Fruit fly (Drosophila melanogaster) whole organism, embryonic: ENCODE results near the gene CG18858.

Source experiments
- Asciz ChIP-seq: fragments of 200-800 bp; sonication (Bioruptor generic); optimal IDR thresholded peaks from 2 replicates; lab custom pipeline; 2017; ENCODE audit warnings: missing biosample characterization, mild to moderate bottlenecking, missing genetic modification characterization, missing genetic modification reagents
- CG10366 ChIP-seq: fragments of 200-800 bp; sonication (Bioruptor generic); IDR thresholded peaks from 2 replicates; pipeline ENCODE4 v1.3.6; 2022; ENCODE audit warnings: missing biosample characterization, missing genetic modification characterization
- CG12744 ChIP-seq: fragments of 200-800 bp; sonication (Bioruptor generic); optimal IDR thresholded peaks from 2 replicates; lab custom pipeline; 2016; ENCODE audit warnings: missing biosample characterization, missing genetic modification characterization
- CG14441 ChIP-seq: fragments of 200-800 bp; sonication (Bioruptor generic); IDR thresholded peaks from 2 replicates; pipeline ENCODE4 v1.3.6; 2022; ENCODE audit warnings: missing biosample characterization, missing genetic modification characterization
- CG14710 ChIP-seq: fragments of 200-800 bp; sonication (Bioruptor generic); optimal IDR thresholded peaks from 3 replicates; lab custom pipeline; 2019; ENCODE audit warnings: missing biosample characterization, mild to moderate bottlenecking, missing genetic modification characterization, moderate library complexity
- CG15073 ChIP-seq: fragments of 200-800 bp; sonication (Bioruptor generic); optimal IDR thresholded peaks from 2 replicates; lab custom pipeline; 2016; ENCODE audit warnings: missing biosample characterization, missing genetic modification characterization
- CG17912 ChIP-seq: fragments of 200-800 bp; sonication (Bioruptor generic); optimal IDR thresholded peaks from 2 replicates; lab custom pipeline; 2018; ENCODE audit warnings: missing biosample characterization, mild to moderate bottlenecking, missing genetic modification characterization
- CG2875 ChIP-seq: fragments of 200-800 bp; sonication (Bioruptor generic); optimal IDR thresholded peaks from 2 replicates; lab custom pipeline; 2017; ENCODE audit warnings: missing biosample characterization, mild to moderate bottlenecking, missing genetic modification characterization, missing genetic modification reagents
- CG2889 ChIP-seq: fragments of 200-800 bp; sonication (Bioruptor generic); IDR thresholded peaks from 3 replicates; pipeline ENCODE4 v1.3.6; 2022; ENCODE audit warnings: missing biosample characterization, missing genetic modification characterization
- CG34422 ChIP-seq: fragments of 200-800 bp; sonication (Bioruptor generic); IDR thresholded peaks from 3 replicates; pipeline ENCODE4 v1.3.6; 2022; ENCODE audit warnings: missing biosample characterization, missing genetic modification characterization
- CG5180 ChIP-seq: fragments of 200-800 bp; sonication (Bioruptor generic); optimal IDR thresholded peaks from 3 replicates; lab custom pipeline; 2017; ENCODE audit warnings: missing biosample characterization, missing genetic modification characterization, mild to moderate bottlenecking, moderate library complexity, missing genetic modification reagents
- CG6272 ChIP-seq: fragments of 200-800 bp; sonication (Bioruptor generic); IDR thresholded peaks from 2 replicates; pipeline ENCODE4 v1.3.6; 2022; ENCODE audit warnings: missing biosample characterization, missing genetic modification characterization
- CG6854 ChIP-seq: fragments of 200-800 bp; sonication (Bioruptor generic); optimal IDR thresholded peaks from 3 replicates; lab custom pipeline; 2017; ENCODE audit warnings: missing biosample characterization, mild to moderate bottlenecking, missing genetic modification characterization
- CG7786 ChIP-seq: fragments of 200-800 bp; sonication (Bioruptor generic); optimal IDR thresholded peaks from 2 replicates; lab custom pipeline; 2016; ENCODE audit warnings: missing biosample characterization, missing genetic modification characterization
- CG8281 ChIP-seq: fragments of 200-800 bp; sonication (Bioruptor generic); optimal IDR thresholded peaks from 2 replicates; lab custom pipeline; 2018; ENCODE audit warnings: missing biosample characterization, mild to moderate bottlenecking, missing genetic modification characterization, moderate library complexity
- CG9609 ChIP-seq: fragments of 200-800 bp; sonication (Bioruptor generic); optimal IDR thresholded peaks from 3 replicates; lab custom pipeline; 2016; ENCODE audit warnings: missing biosample characterization, missing genetic modification characterization
- CG9817 ChIP-seq: fragments of 200-800 bp; sonication (Bioruptor generic); optimal IDR thresholded peaks from 2 replicates; lab custom pipeline; 2018; ENCODE audit warnings: missing biosample characterization, mild to moderate bottlenecking, missing genetic modification characterization, moderate library complexity
- CTCF ChIP-seq: fragments of 200-800 bp; sonication (Bioruptor generic); optimal IDR thresholded peaks from 2 replicates; lab custom pipeline; 2017; ENCODE audit warnings: missing biosample characterization, mild to moderate bottlenecking, missing genetic modification characterization, moderate library complexity
- E2f1 ChIP-seq: fragments of 200-800 bp; sonication (Bioruptor generic); IDR thresholded peaks from 2 replicates; pipeline ENCODE4 v1.3.6; 2022; ENCODE audit warnings: missing biosample characterization, missing genetic modification characterization
- Elba2 ChIP-seq: fragments of 200-800 bp; sonication (Bioruptor generic); optimal IDR thresholded peaks from 3 replicates; lab custom pipeline; 2016; ENCODE audit warnings: missing biosample characterization, missing genetic modification characterization
- Fer1 ChIP-seq: fragments of 200-800 bp; sonication (Bioruptor generic); optimal IDR thresholded peaks from 2 replicates; lab custom pipeline; 2017; ENCODE audit warnings: missing biosample characterization, mild to moderate bottlenecking, missing genetic modification characterization
- Gsc ChIP-seq: fragments of 200-800 bp; sonication (Bioruptor generic); IDR thresholded peaks from 2 replicates; pipeline ENCODE4 v1.3.6; 2022; ENCODE audit warnings: missing biosample characterization, missing genetic modification characterization
- MBD-R2 ChIP-seq: fragments of 200-800 bp; sonication (Bioruptor generic); IDR thresholded peaks from 2 replicates; pipeline ENCODE4 v1.3.6; 2022; ENCODE audit warnings: missing biosample characterization, missing genetic modification characterization
- Max ChIP-seq: fragments of 200-800 bp; sonication (Bioruptor generic); optimal IDR thresholded peaks from 2 replicates; lab custom pipeline; 2016; ENCODE audit warnings: missing biosample characterization, mild to moderate bottlenecking, missing genetic modification characterization
- Rfx ChIP-seq: fragments of 200-800 bp; sonication (Bioruptor generic); IDR thresholded peaks from 2 replicates; pipeline ENCODE4 v1.3.6; 2022; ENCODE audit warnings: missing biosample characterization, missing genetic modification characterization
- Side ChIP-seq: fragments of 200-800 bp; sonication (Bioruptor generic); optimal IDR thresholded peaks from 2 replicates; lab custom pipeline; 2016; ENCODE audit warnings: missing biosample characterization, missing genetic modification characterization
- Sry-δ ChIP-seq: fragments of 200-800 bp; sonication (Bioruptor generic); optimal IDR thresholded peaks from 2 replicates; lab custom pipeline; 2016; ENCODE audit warnings: missing biosample characterization, missing genetic modification characterization
- TFAM ChIP-seq: fragments of 200-800 bp; sonication (Bioruptor generic); optimal IDR thresholded peaks from 2 replicates; lab custom pipeline; 2017; ENCODE audit warnings: missing biosample characterization, missing genetic modification characterization, inconsistent platforms
- ap ChIP-seq: fragments of 200-800 bp; sonication (Bioruptor generic); IDR thresholded peaks from 2 replicates; pipeline ENCODE4 v1.3.6; 2022; ENCODE audit warnings: missing biosample characterization, missing genetic modification characterization
- az2 ChIP-seq: fragments of 200-800 bp; sonication (Bioruptor generic); optimal IDR thresholded peaks from 3 replicates; lab custom pipeline; 2016; ENCODE audit warnings: missing biosample characterization, missing genetic modification characterization
- bcd ChIP-seq: fragments of 200-800 bp; sonication (Bioruptor generic); optimal IDR thresholded peaks from 2 replicates; lab custom pipeline; 2017; ENCODE audit warnings: missing biosample characterization, mild to moderate bottlenecking, missing genetic modification characterization
- bigmax ChIP-seq: fragments of 200-800 bp; sonication (Bioruptor generic); optimal IDR thresholded peaks from 2 replicates; lab custom pipeline; 2018; ENCODE audit warnings: missing biosample characterization, mild to moderate bottlenecking, missing genetic modification characterization
- croc ChIP-seq: fragments of 200-800 bp; sonication (Bioruptor generic); conservative IDR thresholded peaks from 3 replicates; pipeline ENCODE4 v1.3.6; 2022; ENCODE audit warnings: missing biosample characterization, missing genetic modification characterization
- gem ChIP-seq: fragments of 200-800 bp; sonication (Bioruptor generic); optimal IDR thresholded peaks from 2 replicates; lab custom pipeline; 2019; ENCODE audit warnings: missing biosample characterization, mild to moderate bottlenecking, missing genetic modification characterization, moderate library complexity
- hb ChIP-seq: fragments of 200-800 bp; sonication (Bioruptor generic); IDR thresholded peaks from 3 replicates; pipeline ENCODE4 v1.3.6; 2022; ENCODE audit warnings: missing biosample characterization, missing genetic modification characterization; ENCODE audit not compliant: partially characterized antibody
- insv ChIP-seq, 2 experiments: fragments of 200-800 bp; sonication (Bioruptor generic); optimal IDR thresholded peaks; 3 replicates each; lab custom pipeline; 2016 to 2018; ENCODE audit warnings: missing biosample characterization in 2 of 2, missing genetic modification characterization in 2 of 2
- ken ChIP-seq: fragments of 200-800 bp; sonication (Bioruptor generic); IDR thresholded peaks from 3 replicates; pipeline ENCODE4 v1.3.6; 2022; ENCODE audit warnings: missing biosample characterization, missing genetic modification characterization
- otp ChIP-seq: fragments of 200-800 bp; sonication (Bioruptor generic); IDR thresholded peaks from 3 replicates; pipeline ENCODE4, ENCODE4 v1.3.6; 2022; ENCODE audit warnings: missing biosample characterization, missing genetic modification characterization
- seq ChIP-seq: fragments of 200-800 bp; sonication (Bioruptor generic); IDR thresholded peaks from 2 replicates; pipeline ENCODE4 v1.3.6; 2022; ENCODE audit warnings: missing biosample characterization, missing genetic modification characterization
- tgo ChIP-seq: fragments of 200-800 bp; sonication (Bioruptor generic); IDR thresholded peaks from 3 replicates; pipeline ENCODE4 v1.3.6; 2022; ENCODE audit warnings: missing biosample characterization, missing genetic modification characterization
- tio ChIP-seq: fragments of 200-800 bp; sonication (Bioruptor generic); optimal IDR thresholded peaks from 2 replicates; lab custom pipeline; 2017; ENCODE audit warnings: missing biosample characterization, missing genetic modification characterization, inconsistent platforms
- twi ChIP-seq: fragments of 200-800 bp; optimal IDR thresholded peaks from 2 replicates; lab custom pipeline; 2019; ENCODE audit warnings: missing biosample characterization, mild to moderate bottlenecking, missing genetic modification characterization, moderate library complexity
- zfh2 ChIP-seq: fragments of 200-800 bp; sonication (Bioruptor generic); optimal IDR thresholded peaks from 2 replicates; lab custom pipeline; 2016; ENCODE audit warnings: missing biosample characterization, missing genetic modification characterization

The CG18858 gene

DNA sequence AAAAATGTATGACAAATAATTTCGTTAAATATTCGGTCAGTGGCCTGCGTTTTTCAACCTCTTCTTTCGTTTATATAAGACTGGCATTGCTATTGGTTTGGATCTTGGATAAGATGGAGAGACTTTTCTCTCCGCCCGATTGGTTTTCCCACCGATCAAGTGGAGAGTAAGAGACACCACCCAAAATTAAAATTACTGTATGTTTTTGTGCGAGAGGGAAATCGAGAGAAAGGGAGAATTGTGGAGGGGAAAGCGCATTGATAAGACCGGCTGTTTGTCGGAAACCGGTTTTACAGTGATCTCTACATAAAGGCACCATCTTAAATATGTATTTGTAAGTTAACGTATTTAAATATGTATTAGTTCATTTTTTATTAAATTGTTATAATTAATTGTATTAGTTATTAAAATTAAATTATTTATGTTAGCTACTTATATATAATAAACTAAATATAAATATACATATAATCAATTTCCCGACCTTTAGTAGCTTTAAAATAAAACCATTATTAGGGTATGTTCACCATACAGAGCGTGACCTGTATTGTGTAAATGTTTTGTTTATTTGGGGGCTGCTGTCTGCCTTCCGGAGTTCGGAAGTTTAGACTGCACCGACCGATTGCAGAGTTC is 35.7 kb upstream of the CG18858 start, which contains the start of gene CG34007 (continued):
- TF ChIP-seq CG2875 (GFP tag; lab: Kevin White, UChicago) (peak; percentile 80), Asciz (GFP tag; lab: Kevin White, UChicago) (peak; percentile 75), CG14441 (GFP tag; lab: Robert Waterston, UW) (0 out of 2 replicates have a peak, but pooled peaks have one; percentile 11), bigmax (GFP tag; lab: Kevin White, UChicago) (no peak), twi (peak; percentile 90), CG2889 (GFP tag; lab: Robert Waterston, UW) (no peak), Sry-δ (no peak), CTCF (GFP tag; lab: Kevin White, UChicago) (peak; percentile 69), CG14710 (tag; lab: Kevin White, UChicago) (peak; percentile 93), az2 (GFP tag; lab: Kevin White, UChicago) (peak; percentile 77), E2f1 (GFP tag; lab: Robert Waterston, UW) (peak; percentile 50; the same call in 1 of the 2 replicates), CG34422 (peak; percentile 72; the same call in 2 of the 3 replicates), CG9817 (tag; lab: Kevin White, UChicago) (peak; percentile 63), CG9609 (no peak), Max (no peak), insv (GFP tag; optimal IDR thresholded peaks at IDR 0.05; lab: Kevin White, UChicago) (peak in 1 of 2 experiments; percentile 26), ken (GFP tag; lab: Robert Waterston, UW) (peak; percentile 64; the same call in 2 of the 3 replicates), otp (no peak), seq (peak; percentile 43; the same call in 1 of the 2 replicates), hb (GFP tag; lab: Robert Waterston, UW) (no peak), Gsc (GFP tag; lab: Robert Waterston, UW) (no peak), gem (tag; lab: Kevin White, UChicago) (peak; percentile 97), MBD-R2 (no peak), zfh2 (no peak), Rfx (GFP tag; lab: Robert Waterston, UW) (peak; percentile 27; the same call in 1 of the 2 replicates), tgo (GFP tag; lab: Robert Waterston, UW) (peak; percentile 81), CG6272 (no peak), CG5180 (peak; percentile 22), CG12744 (GFP tag; lab: Kevin White, UChicago) (no peak), CG15073 (GFP tag; lab: Kevin White, UChicago) (peak; percentile 3), CG7786 (GFP tag; lab: Kevin White, UChicago) (no peak), ap (GFP tag; lab: Robert Waterston, UW) (peak; percentile 70), croc (GFP tag; lab: Robert Waterston, UW) (peak; percentile 81), CG6854 (GFP tag; lab: Kevin White, UChicago) (no peak), bcd (GFP tag; lab: Kevin White, UChicago) (peak; percentile 68), Elba2 (GFP tag; lab: Kevin White, UChicago) (no peak), CG10366 (GFP tag; lab: Robert Waterston, UW) (no peak; the same call in 1 of the 2 replicates), Fer1 (peak; percentile 45), TFAM (GFP tag; lab: Kevin White, UChicago) (no peak), CG8281 (tag; lab: Kevin White, UChicago) (peak; percentile 33), CG17912 (no peak), tio (peak; percentile 46), Side (GFP tag; lab: Kevin White, UChicago) (no peak)
